Worm (Caenorhabditis elegans): ENCODE results near the gene C27D9.1.

The C27D9.1 gene

DNA sequence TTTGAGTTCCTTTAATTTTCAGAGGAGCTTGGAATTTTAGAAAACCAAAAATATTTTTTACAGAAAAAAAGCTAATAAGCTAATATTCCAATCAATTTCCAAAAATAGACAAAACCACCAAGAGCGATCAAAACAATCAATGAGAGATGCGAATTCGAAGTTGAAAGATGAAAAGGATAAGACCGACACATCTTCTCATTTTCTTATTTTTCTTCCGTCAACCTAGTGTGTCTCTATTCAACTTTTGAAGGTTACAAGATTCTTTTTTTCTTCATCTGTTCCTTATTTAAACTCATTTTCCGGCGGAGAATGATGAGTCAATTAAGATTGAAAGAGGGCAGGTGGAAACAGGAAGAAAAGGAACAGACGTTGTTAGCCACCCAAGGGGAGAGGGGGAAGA, 14.4 kb downstream of the C27D9.1 start:
- no peak for TF ChIP-seq klf-2 (GFP tag; conservative IDR thresholded peaks at IDR 0.05)
- no peak for TF ChIP-seq flt-1 (GFP tag; IDR thresholded peaks at IDR 0.05)
- no peak for TF ChIP-seq ztf-23 (GFP tag; IDR thresholded peaks at IDR 0.05)
- TF ChIP-seq cog-1 (tag; optimal IDR thresholded peaks at IDR 0.05), result no peak
- TF ChIP-seq med-1 (GFP tag; optimal IDR thresholded peaks at IDR 0.05; ENCODE audit: insufficient read depth), result no peak
- TF ChIP-seq T22C8.4 (GFP tag; IDR thresholded peaks at IDR 0.05), result no peak
- no peak for TF ChIP-seq ztf-29 (GFP tag; IDR thresholded peaks at IDR 0.05)
- no peak for TF ChIP-seq tab-1 (GFP tag; IDR thresholded peaks at IDR 0.05)
- no peak for TF ChIP-seq ref-1 (GFP tag; conservative IDR thresholded peaks at IDR 0.05)

DNA sequence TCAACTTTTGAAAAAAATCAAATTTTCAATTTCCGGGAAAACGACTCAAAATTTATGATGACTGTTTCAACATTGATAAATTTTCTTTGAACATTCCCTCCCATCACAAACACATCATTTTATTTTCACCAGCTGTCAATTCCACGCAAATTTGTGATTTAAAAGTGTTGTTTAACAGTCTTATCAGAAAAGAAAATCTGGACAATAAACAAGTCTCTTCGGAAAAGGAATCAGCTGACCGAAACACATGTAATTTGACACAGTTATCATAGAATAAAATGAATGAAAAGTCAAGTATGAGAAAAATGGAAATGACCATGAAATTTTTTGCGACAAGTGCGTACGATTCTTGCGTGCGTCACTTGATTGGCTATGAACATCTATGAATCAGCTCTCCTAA, 15.9 kb downstream of the C27D9.1 start:
- TF ChIP-seq ztf-23 (GFP tag; IDR thresholded peaks at IDR 0.05) (no peak), flt-1 (GFP tag; IDR thresholded peaks at IDR 0.05) (no peak), med-1 (GFP tag; optimal IDR thresholded peaks at IDR 0.05; ENCODE audit: insufficient read depth) (no peak), ref-1 (GFP tag; conservative IDR thresholded peaks at IDR 0.05) (no peak), tab-1 (GFP tag; IDR thresholded peaks at IDR 0.05) (no peak), cog-1 (tag; optimal IDR thresholded peaks at IDR 0.05) (no peak), klf-2 (GFP tag; conservative IDR thresholded peaks at IDR 0.05) (no peak), T22C8.4 (GFP tag; IDR thresholded peaks at IDR 0.05) (no peak), ztf-29 (GFP tag; IDR thresholded peaks at IDR 0.05) (no peak)

DNA sequence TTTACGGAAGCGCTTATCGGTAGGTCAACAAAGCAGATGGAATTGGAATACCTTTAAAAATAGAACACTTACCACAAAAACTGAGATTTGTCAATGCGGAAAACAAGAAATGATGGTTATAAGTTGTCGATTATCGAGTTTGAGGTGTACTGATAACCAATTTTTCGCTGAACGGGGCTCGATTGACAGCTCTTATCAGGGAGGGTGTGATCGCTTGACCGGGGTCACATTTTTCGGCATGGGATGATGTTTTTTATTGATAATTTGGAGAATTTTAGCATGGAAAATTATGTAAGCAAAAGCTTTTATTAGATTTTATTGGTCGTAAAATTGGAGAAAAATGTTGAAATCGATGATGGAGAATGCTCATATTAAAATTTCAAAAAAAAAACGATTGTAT, 16.7 kb downstream of the C27D9.1 start:
- no peak for TF ChIP-seq ref-1 (GFP tag; conservative IDR thresholded peaks at IDR 0.05)
- TF ChIP-seq klf-2 (GFP tag; conservative IDR thresholded peaks at IDR 0.05), result no peak
- TF ChIP-seq T22C8.4 (GFP tag; IDR thresholded peaks at IDR 0.05), result no peak
- TF ChIP-seq med-1 (GFP tag; optimal IDR thresholded peaks at IDR 0.05; ENCODE audit: insufficient read depth), result no peak
- TF ChIP-seq ztf-23 (GFP tag; IDR thresholded peaks at IDR 0.05), result no peak
- TF ChIP-seq tab-1 (GFP tag; IDR thresholded peaks at IDR 0.05), result no peak
- TF ChIP-seq flt-1 (GFP tag; IDR thresholded peaks at IDR 0.05), result no peak
- TF ChIP-seq cog-1 (tag; optimal IDR thresholded peaks at IDR 0.05), result no peak
- no peak for TF ChIP-seq ztf-29 (GFP tag; IDR thresholded peaks at IDR 0.05)

DNA sequence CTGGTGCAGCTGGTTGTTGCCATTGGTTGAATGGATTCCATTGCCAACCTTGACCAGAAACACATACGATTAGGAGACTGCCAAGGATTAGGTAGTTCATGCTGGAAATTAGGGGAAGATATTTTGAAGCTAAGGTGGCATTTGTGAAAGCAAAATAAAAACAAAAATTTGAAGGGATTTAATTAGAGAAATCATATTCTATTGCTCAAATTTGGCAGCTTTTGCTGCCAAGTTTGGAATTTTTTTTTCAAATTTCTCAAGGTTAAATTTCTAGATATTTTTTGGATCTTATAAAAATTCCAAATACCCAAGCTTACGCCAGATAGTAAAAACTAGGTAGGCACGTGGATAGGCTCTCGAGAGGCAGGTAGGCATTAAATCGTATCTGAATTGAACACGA, 18.1 kb downstream of the C27D9.1 start, which contains the start of gene F26G1.5:
F26G1.5 (minus strand) TSS at position 101 of the 400 bp plus-strand sequence.
- TF ChIP-seq tab-1 (GFP tag; IDR thresholded peaks at IDR 0.05), result no peak
- no peak for TF ChIP-seq T22C8.4 (GFP tag; IDR thresholded peaks at IDR 0.05)
- TF ChIP-seq ztf-23 (GFP tag; IDR thresholded peaks at IDR 0.05), result no peak
- TF ChIP-seq flt-1 (GFP tag; IDR thresholded peaks at IDR 0.05), result no peak
- TF ChIP-seq ztf-29 (GFP tag; IDR thresholded peaks at IDR 0.05), result no peak
- no peak for TF ChIP-seq med-1 (GFP tag; optimal IDR thresholded peaks at IDR 0.05; ENCODE audit: insufficient read depth)
- TF ChIP-seq ref-1 (GFP tag; conservative IDR thresholded peaks at IDR 0.05), result no peak
- TF ChIP-seq klf-2 (GFP tag; conservative IDR thresholded peaks at IDR 0.05), result no peak
- no peak for TF ChIP-seq cog-1 (tag; optimal IDR thresholded peaks at IDR 0.05)

DNA sequence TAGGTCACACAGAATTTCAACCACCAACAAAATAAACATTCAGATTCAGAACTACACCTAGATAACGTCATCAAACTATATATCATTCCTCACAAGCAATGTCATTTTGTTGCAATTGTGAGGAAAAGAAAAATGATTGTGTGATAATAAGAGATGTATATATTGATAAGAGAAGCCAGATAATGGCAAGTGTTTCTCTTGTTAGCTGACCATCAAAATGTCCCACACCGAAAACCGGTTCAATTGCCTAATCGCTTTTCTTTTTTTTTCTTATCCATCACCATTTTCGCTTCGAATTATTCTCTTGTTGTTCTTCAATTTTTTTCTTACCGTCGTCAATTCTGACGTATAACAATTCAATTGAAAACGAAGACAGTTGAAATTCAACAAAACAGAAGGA, 19.2 kb downstream of the C27D9.1 start:
- TF ChIP-seq cog-1 (tag; optimal IDR thresholded peaks at IDR 0.05) (no peak), ztf-29 (GFP tag; IDR thresholded peaks at IDR 0.05) (no peak), ztf-23 (GFP tag; IDR thresholded peaks at IDR 0.05) (no peak), klf-2 (GFP tag; conservative IDR thresholded peaks at IDR 0.05) (no peak), med-1 (GFP tag; optimal IDR thresholded peaks at IDR 0.05; ENCODE audit: insufficient read depth) (no peak), tab-1 (GFP tag; IDR thresholded peaks at IDR 0.05) (no peak), T22C8.4 (GFP tag; IDR thresholded peaks at IDR 0.05) (no peak), flt-1 (GFP tag; IDR thresholded peaks at IDR 0.05) (no peak), ref-1 (GFP tag; conservative IDR thresholded peaks at IDR 0.05) (no peak)

DNA sequence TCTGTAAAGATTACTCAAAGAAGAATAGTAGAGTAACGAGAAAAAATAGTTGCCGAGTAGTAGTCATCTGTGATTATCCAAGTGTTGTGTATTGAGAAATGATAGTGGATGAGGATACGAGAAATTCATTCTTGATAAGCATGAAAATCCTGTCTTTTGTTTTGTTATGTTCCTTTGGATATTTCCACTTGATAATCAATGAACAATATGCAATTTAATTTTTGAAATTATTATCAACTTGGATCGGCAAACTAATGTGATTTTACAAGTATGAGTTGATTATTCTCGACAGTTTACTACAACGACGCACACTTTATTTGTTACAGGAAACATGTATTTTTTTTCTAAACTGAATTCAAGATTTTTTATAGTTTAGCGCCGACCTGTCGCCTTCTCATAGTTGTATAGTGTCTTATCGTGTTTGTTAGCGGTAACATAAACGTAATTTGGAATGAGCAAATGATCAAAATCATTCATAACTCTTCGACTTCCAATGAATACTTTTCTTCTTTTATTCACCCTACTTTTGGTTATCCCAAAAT, 20.7 kb downstream of the C27D9.1 start, which contains the start of the genes F26G1.9 and F26G1.10:
F26G1.9 (minus strand) TSS at position 101 of the 542 bp plus-strand sequence.
F26G1.10 (plus strand) TSS at position 492 of the 542 bp plus-strand sequence.
- TF ChIP-seq ztf-23 (GFP tag; IDR thresholded peaks at IDR 0.05), result no peak
- no peak for TF ChIP-seq flt-1 (GFP tag; IDR thresholded peaks at IDR 0.05)
- TF ChIP-seq ref-1 (GFP tag; conservative IDR thresholded peaks at IDR 0.05), result no peak
- no peak for TF ChIP-seq ztf-29 (GFP tag; IDR thresholded peaks at IDR 0.05)
- TF ChIP-seq cog-1 (tag; optimal IDR thresholded peaks at IDR 0.05), result no peak
- no peak for TF ChIP-seq med-1 (GFP tag; optimal IDR thresholded peaks at IDR 0.05; ENCODE audit: insufficient read depth)
- no peak for TF ChIP-seq tab-1 (GFP tag; IDR thresholded peaks at IDR 0.05)
- no peak for TF ChIP-seq T22C8.4 (GFP tag; IDR thresholded peaks at IDR 0.05)
- TF ChIP-seq klf-2 (GFP tag; conservative IDR thresholded peaks at IDR 0.05), result no peak

DNA sequence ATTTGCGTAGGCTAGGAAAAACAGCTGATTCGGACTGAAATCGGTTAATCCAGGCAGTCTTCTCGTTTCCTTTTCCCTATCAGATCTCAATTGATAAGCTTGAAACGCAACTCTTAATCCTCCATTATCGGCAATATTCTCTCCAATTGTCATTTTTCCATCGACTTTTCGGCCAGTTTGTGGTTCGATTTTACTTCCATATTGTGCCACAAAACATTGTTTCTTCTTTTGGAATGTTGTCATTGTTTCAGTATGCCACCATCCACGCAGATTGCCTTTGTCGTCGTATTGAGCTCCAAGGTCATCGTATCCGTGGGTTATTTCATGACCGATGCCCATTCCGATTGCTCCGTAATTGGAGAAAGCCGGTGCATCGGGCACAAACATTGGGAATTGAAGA, 22.6 kb downstream of the C27D9.1 start:
- TF ChIP-seq flt-1 (GFP tag; IDR thresholded peaks at IDR 0.05) (no peak), med-1 (GFP tag; optimal IDR thresholded peaks at IDR 0.05; ENCODE audit: insufficient read depth) (no peak), tab-1 (GFP tag; IDR thresholded peaks at IDR 0.05) (no peak), T22C8.4 (GFP tag; IDR thresholded peaks at IDR 0.05) (no peak), klf-2 (GFP tag; conservative IDR thresholded peaks at IDR 0.05) (no peak), cog-1 (tag; optimal IDR thresholded peaks at IDR 0.05) (no peak), ztf-23 (GFP tag; IDR thresholded peaks at IDR 0.05) (no peak), ztf-29 (GFP tag; IDR thresholded peaks at IDR 0.05) (no peak), ref-1 (GFP tag; conservative IDR thresholded peaks at IDR 0.05) (no peak)

DNA sequence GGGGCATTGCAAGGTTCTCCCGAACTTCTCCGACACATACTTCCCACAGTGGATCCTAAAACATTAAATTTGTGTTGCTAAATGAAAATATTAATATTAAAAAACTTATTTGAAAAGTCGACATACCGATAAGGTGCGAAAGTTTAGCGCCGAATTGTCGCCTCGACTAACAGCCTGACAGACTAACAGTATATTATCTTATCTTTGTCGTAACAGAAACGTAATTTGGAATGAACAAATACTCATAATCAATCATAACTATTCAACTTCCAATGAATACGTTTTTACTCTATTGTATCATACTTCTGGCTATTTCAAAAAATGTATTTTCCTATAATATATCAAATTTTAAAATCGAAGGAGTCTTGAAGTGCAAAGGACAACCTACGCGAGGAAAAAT, 23.7 kb downstream of the C27D9.1 start, which contains the start of gene F26G1.11:
F26G1.11 (plus strand) TSS at position 205 of the 400 bp plus-strand sequence.
- TF ChIP-seq tab-1 (GFP tag; IDR thresholded peaks at IDR 0.05) (no peak), cog-1 (tag; optimal IDR thresholded peaks at IDR 0.05) (no peak), ztf-23 (GFP tag; IDR thresholded peaks at IDR 0.05) (no peak), flt-1 (GFP tag; IDR thresholded peaks at IDR 0.05) (no peak), klf-2 (GFP tag; conservative IDR thresholded peaks at IDR 0.05) (no peak), T22C8.4 (GFP tag; IDR thresholded peaks at IDR 0.05) (no peak), med-1 (GFP tag; optimal IDR thresholded peaks at IDR 0.05; ENCODE audit: insufficient read depth) (no peak), ztf-29 (GFP tag; IDR thresholded peaks at IDR 0.05) (no peak), ref-1 (GFP tag; conservative IDR thresholded peaks at IDR 0.05) (no peak)

DNA sequence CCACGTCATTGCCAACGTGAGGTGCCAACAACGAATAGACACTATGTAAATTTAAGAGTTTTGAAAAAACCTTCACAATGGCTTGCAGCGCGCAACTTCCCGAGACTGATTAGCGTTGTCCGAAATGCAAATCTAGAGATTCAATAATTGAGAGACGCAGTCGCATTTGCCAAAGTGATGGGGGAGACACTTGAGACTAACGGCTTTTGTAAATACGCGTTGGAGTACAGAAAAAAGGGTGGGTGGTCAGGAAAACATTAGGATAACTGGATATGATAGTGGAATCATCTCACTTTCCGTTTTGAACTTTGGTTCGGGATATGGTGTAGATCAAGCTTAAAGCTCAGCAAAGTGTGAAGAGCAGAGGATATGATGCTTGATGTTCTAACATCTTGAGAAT, 26.5 kb downstream of the C27D9.1 start:
- TF ChIP-seq tab-1 (GFP tag; IDR thresholded peaks at IDR 0.05), result no peak
- TF ChIP-seq ref-1 (GFP tag; conservative IDR thresholded peaks at IDR 0.05), result no peak
- TF ChIP-seq ztf-23 (GFP tag; IDR thresholded peaks at IDR 0.05), result no peak
- TF ChIP-seq cog-1 (tag; optimal IDR thresholded peaks at IDR 0.05), result no peak
- TF ChIP-seq med-1 (GFP tag; optimal IDR thresholded peaks at IDR 0.05; ENCODE audit: insufficient read depth), result no peak
- TF ChIP-seq T22C8.4 (GFP tag; IDR thresholded peaks at IDR 0.05), result no peak
- no peak for TF ChIP-seq flt-1 (GFP tag; IDR thresholded peaks at IDR 0.05)
- TF ChIP-seq ztf-29 (GFP tag; IDR thresholded peaks at IDR 0.05), result no peak
- TF ChIP-seq klf-2 (GFP tag; conservative IDR thresholded peaks at IDR 0.05), result no peak

Measured in whole organism, midembryonic.